Fruit fly (Drosophila melanogaster) whole organism, embryonic: ENCODE data around the gene CG12680.

Experiments
- CG14965 ChIP-seq: fragments of 200-800 bp; sonication (Bioruptor generic); optimal IDR thresholded peaks from 2 replicates; lab custom pipeline; 2016; ENCODE audit warnings: missing biosample characterization, missing genetic modification characterization, borderline replicate concordance
- MESR4 ChIP-seq: fragments of 200-800 bp; sonication (Bioruptor generic); optimal IDR thresholded peaks from 2 replicates; lab custom pipeline; 2018; ENCODE audit warnings: missing biosample characterization, mild to moderate bottlenecking, missing genetic modification characterization, moderate library complexity
- Sox102F ChIP-seq: fragments of 200-800 bp; sonication (Bioruptor generic); optimal IDR thresholded peaks from 2 replicates; lab custom pipeline; 2018; ENCODE audit warnings: missing biosample characterization, mild to moderate bottlenecking, missing genetic modification characterization, moderate library complexity
- chinmo ChIP-seq: fragments of 200-800 bp; sonication (Bioruptor generic); IDR thresholded peaks from 4 replicates; pipeline ENCODE4 v1.3.6; 2022; ENCODE audit warnings: missing biosample characterization, missing genetic modification characterization; ENCODE audit not compliant: partially characterized antibody
- dm ChIP-seq: fragments of 200-800 bp; sonication (Bioruptor generic); optimal IDR thresholded peaks from 3 replicates; lab custom pipeline; 2016; ENCODE audit warnings: missing biosample characterization, missing genetic modification characterization

DNA sequence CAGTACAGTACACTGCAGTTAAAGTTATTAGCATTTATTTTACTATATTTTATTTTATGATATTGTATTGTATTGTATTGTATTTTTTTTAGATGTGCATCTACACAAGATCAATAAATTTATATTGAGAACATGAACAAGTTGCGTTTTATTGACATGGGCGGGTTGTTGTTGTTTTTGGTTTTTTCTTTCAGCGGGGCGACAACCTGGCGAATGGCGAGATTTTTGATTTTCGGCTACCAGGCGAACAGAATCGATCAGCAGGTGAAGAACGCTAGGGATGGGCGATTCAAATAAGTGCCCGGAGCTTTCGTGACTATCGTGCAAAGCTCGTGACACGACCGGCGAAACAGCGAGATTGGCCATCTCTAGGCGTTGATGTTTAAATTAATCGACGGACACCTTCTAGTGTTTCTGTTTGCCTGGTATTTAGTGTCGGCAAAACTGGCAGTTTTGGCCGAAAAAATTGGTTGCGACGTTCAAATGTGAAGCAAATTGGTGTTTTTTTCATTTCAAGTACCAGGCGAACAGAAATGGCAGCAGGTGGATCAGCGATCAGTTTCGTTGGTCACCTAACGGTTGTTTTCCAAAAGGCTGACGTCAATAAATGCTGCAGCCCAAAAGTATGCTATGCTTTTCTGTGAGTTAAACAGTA lies 41.3 kb upstream of the CG12680 start:
- TF ChIP-seq CG14965 (GFP tag; lab: Kevin White, UChicago) (no peak), chinmo (GFP tag; lab: Robert Waterston, UW) (peak; percentile 94; the same call in 3 of the 4 replicates), Sox102F (GFP tag; lab: Kevin White, UChicago) (no peak), MESR4 (GFP tag; lab: Kevin White, UChicago) (no peak), dm (no peak)
